Worm (Caenorhabditis elegans) whole organism, young adult: Measurements from ENCODE around the gene F17C11.12.

ENCODE experiments used
- B0019.2 ChIP-seq: fragments of 200-800 bp; sonication (Bioruptor generic); conservative IDR thresholded peaks from 2 replicates; pipeline ENCODE4 v1.3.6; 2022; ENCODE audit warnings: missing genetic modification reagents, missing genetic modification characterization, missing compliant biosample characterization
- B0336.3 ChIP-seq: fragments of 200-800 bp; sonication (Bioruptor generic); IDR thresholded peaks from 2 replicates; pipeline ENCODE4 v1.3.6; 2022; ENCODE audit warnings: missing genetic modification characterization, missing compliant biosample characterization
- F23B12.7 ChIP-seq: sonication (generic microtip); optimal IDR thresholded peaks from 2 replicates; lab custom pipeline; 2017; ENCODE audit warnings: missing genetic modification characterization, mild to moderate bottlenecking, missing compliant biosample characterization, antibody characterized with exemption, moderate library complexity; ENCODE audit not compliant: insufficient read depth
- F57C9.4 ChIP-seq: sonication (generic microtip); optimal IDR thresholded peaks from 2 replicates; lab custom pipeline; 2017; ENCODE audit warnings: mild to moderate bottlenecking, missing genetic modification characterization, missing compliant biosample characterization
- K12H6.12 ChIP-seq: fragments of 200-800 bp; sonication (Bioruptor generic); optimal IDR thresholded peaks from 2 replicates; lab custom pipeline; 2018; ENCODE audit warnings: mild to moderate bottlenecking, missing genetic modification characterization, missing compliant biosample characterization
- Y53F4B.3 ChIP-seq: fragments of 200-800 bp; sonication (Bioruptor generic); IDR thresholded peaks from 2 replicates; pipeline ENCODE4 v1.3.6; 2022; ENCODE audit warnings: missing genetic modification reagents, missing genetic modification characterization, missing compliant biosample characterization
- Y53G8AR.9 ChIP-seq: fragments of 200-800 bp; sonication (Bioruptor generic); conservative IDR thresholded peaks from 2 replicates; pipeline ENCODE4 v1.3.6; 2022; ENCODE audit warnings: missing genetic modification reagents, missing genetic modification characterization, missing compliant biosample characterization
- Y56A3A.18 ChIP-seq: fragments of 200-800 bp; sonication (Bioruptor generic); IDR thresholded peaks from 2 replicates; pipeline ENCODE4 v1.3.6; 2022; ENCODE audit warnings: missing genetic modification reagents, missing genetic modification characterization, missing compliant biosample characterization
- ZK185.1 ChIP-seq: sonication (generic microtip); optimal IDR thresholded peaks from 2 replicates; lab custom pipeline; 2016; ENCODE audit warnings: mild to moderate bottlenecking, missing genetic modification characterization, missing compliant biosample characterization; ENCODE audit not compliant: poor library complexity, severe bottlenecking
- aptf-2 ChIP-seq: fragments of 200-800 bp; sonication (Bioruptor generic); conservative IDR thresholded peaks from 2 replicates; pipeline ENCODE4 v1.3.6; 2022; ENCODE audit warnings: missing genetic modification reagents, missing genetic modification characterization, missing compliant biosample characterization
- atf-7 ChIP-seq: sonication (generic microtip); optimal IDR thresholded peaks from 2 replicates; lab custom pipeline; 2017; ENCODE audit warnings: mild to moderate bottlenecking, missing genetic modification characterization, missing compliant biosample characterization
- attf-3 ChIP-seq: fragments of 200-800 bp; sonication (Bioruptor generic); conservative IDR thresholded peaks from 2 replicates; pipeline ENCODE4 v1.3.6; 2022; ENCODE audit warnings: missing genetic modification reagents, missing genetic modification characterization, missing compliant biosample characterization
- ceh-40 ChIP-seq: fragments of 200-800 bp; sonication (Bioruptor generic); IDR thresholded peaks from 2 replicates; pipeline ENCODE4 v1.3.6; 2022; ENCODE audit warnings: missing genetic modification characterization, missing compliant biosample characterization
- die-1 ChIP-seq: sonication (generic microtip); optimal IDR thresholded peaks from 2 replicates; lab custom pipeline; 2016; ENCODE audit warnings: missing genotype, mild to moderate bottlenecking, missing genetic modification characterization, missing compliant biosample characterization
- dox-1 ChIP-seq: fragments of 200-800 bp; sonication (Bioruptor generic); IDR thresholded peaks from 2 replicates; pipeline ENCODE4 v1.3.6; 2022; ENCODE audit warnings: missing genetic modification reagents, missing genetic modification characterization, missing compliant biosample characterization
- dpff-1 ChIP-seq: sonication (generic microtip); optimal IDR thresholded peaks from 2 replicates; lab custom pipeline; 2017; ENCODE audit warnings: mild to moderate bottlenecking, missing genetic modification characterization, missing compliant biosample characterization
- egl-44 ChIP-seq: fragments of 200-800 bp; sonication (Bioruptor generic); IDR thresholded peaks from 2 replicates; pipeline ENCODE4 v1.3.6; 2022; ENCODE audit warnings: missing genetic modification reagents, missing genetic modification characterization, missing compliant biosample characterization
- ekl-4 ChIP-seq: fragments of 200-800 bp; sonication (Bioruptor generic); IDR thresholded peaks from 2 replicates; pipeline ENCODE4 v1.3.6; 2022; ENCODE audit warnings: missing genetic modification reagents, missing genetic modification characterization, missing compliant biosample characterization
- hmg-1.2 ChIP-seq: fragments of 200-800 bp; sonication (Bioruptor generic); IDR thresholded peaks from 2 replicates; pipeline ENCODE4 v1.3.6; 2022; ENCODE audit warnings: missing genetic modification reagents, missing genetic modification characterization, missing compliant biosample characterization
- hrde-1 ChIP-seq: sonication (generic microtip); optimal IDR thresholded peaks from 2 replicates; lab custom pipeline; 2016; ENCODE audit warnings: missing genetic modification characterization, mild to moderate bottlenecking, missing compliant biosample characterization, moderate library complexity, missing genotype, missing genetic modification reagents, borderline replicate concordance
- let-607 ChIP-seq, 2 experiments: fragments of 200-800 bp in 1 of 2; sonication (Bioruptor generic) in 1 of 2; sonication (generic microtip) in 1 of 2; optimal IDR thresholded peaks; 2 replicates each; lab custom pipeline; 2016 to 2018; ENCODE audit warnings: mild to moderate bottlenecking in 2 of 2, missing compliant biosample characterization in 2 of 2, missing genetic modification characterization in 2 of 2, moderate library complexity in 2 of 2, missing genotype in 1 of 2
- lin-26 ChIP-seq: fragments of 200-800 bp; sonication (Bioruptor generic); IDR thresholded peaks from 2 replicates; pipeline ENCODE4 v1.3.6; 2022; ENCODE audit warnings: missing genetic modification reagents, missing genetic modification characterization, missing compliant biosample characterization
- lin-40 ChIP-seq: sonication (generic microtip); optimal IDR thresholded peaks from 2 replicates; lab custom pipeline; 2016; ENCODE audit warnings: missing genetic modification characterization, mild to moderate bottlenecking, missing compliant biosample characterization, missing genotype, missing genetic modification reagents
- lsy-27 ChIP-seq: sonication (generic microtip); optimal IDR thresholded peaks from 2 replicates; lab custom pipeline; 2017; ENCODE audit warnings: missing genetic modification characterization, mild to moderate bottlenecking, missing compliant biosample characterization, antibody characterized with exemption, missing genotype, borderline replicate concordance; ENCODE audit not compliant: insufficient read depth
- madf-3 ChIP-seq: fragments of 200-800 bp; sonication (Bioruptor generic); IDR thresholded peaks from 2 replicates; pipeline ENCODE4 v1.3.6; 2022; ENCODE audit warnings: missing genetic modification reagents, missing genetic modification characterization, missing compliant biosample characterization
- mxl-1 ChIP-seq: sonication (generic microtip); optimal IDR thresholded peaks from 2 replicates; lab custom pipeline; 2016; ENCODE audit warnings: missing genetic modification characterization, missing compliant biosample characterization
- nhr-179 ChIP-seq: sonication (generic microtip); optimal IDR thresholded peaks from 2 replicates; lab custom pipeline; 2016; ENCODE audit warnings: mild to moderate bottlenecking, missing genetic modification characterization, missing compliant biosample characterization
- nhr-80 ChIP-seq: sonication (generic microtip); optimal IDR thresholded peaks from 2 replicates; lab custom pipeline; 2016; ENCODE audit warnings: missing genetic modification characterization, missing compliant biosample characterization
- nhr-90 ChIP-seq: sonication (generic microtip); optimal IDR thresholded peaks from 2 replicates; lab custom pipeline; 2016; ENCODE audit warnings: missing genotype, mild to moderate bottlenecking, missing genetic modification characterization, missing compliant biosample characterization
- repo-1 ChIP-seq: sonication (generic microtip); optimal IDR thresholded peaks from 2 replicates; lab custom pipeline; 2017; ENCODE audit warnings: mild to moderate bottlenecking, missing genetic modification characterization, missing compliant biosample characterization
- sea-2 ChIP-seq: fragments of 200-800 bp; sonication (Bioruptor generic); IDR thresholded peaks from 2 replicates; pipeline ENCODE4 v1.3.6; 2022; ENCODE audit warnings: missing genetic modification characterization, missing compliant biosample characterization
- somi-1 ChIP-seq: fragments of 200-800 bp; sonication (Bioruptor generic); optimal IDR thresholded peaks from 2 replicates; lab custom pipeline; 2018; ENCODE audit warnings: mild to moderate bottlenecking, missing genetic modification characterization, missing compliant biosample characterization
- sptf-2 ChIP-seq: fragments of 200-800 bp; sonication (Bioruptor generic); optimal IDR thresholded peaks from 2 replicates; lab custom pipeline; 2018; ENCODE audit warnings: mild to moderate bottlenecking, missing genetic modification characterization, missing compliant biosample characterization
- tbp1 ChIP-seq: fragments of 200-800 bp; sonication (Bioruptor generic); optimal IDR thresholded peaks from 2 replicates; lab custom pipeline; 2018; ENCODE audit warnings: mild to moderate bottlenecking, missing genetic modification characterization, missing compliant biosample characterization
- tlf-1 ChIP-seq: fragments of 200-800 bp; sonication (Bioruptor generic); optimal IDR thresholded peaks from 2 replicates; lab custom pipeline; 2018; ENCODE audit warnings: mild to moderate bottlenecking, missing genetic modification characterization, missing compliant biosample characterization
- zfh-2 ChIP-seq: fragments of 200-800 bp; sonication (Bioruptor generic); conservative IDR thresholded peaks from 2 replicates; pipeline ENCODE4 v1.3.6; 2022; ENCODE audit warnings: missing genetic modification reagents, missing genetic modification characterization, missing compliant biosample characterization
- zim-3 ChIP-seq: sonication (generic microtip); optimal IDR thresholded peaks from 2 replicates; lab custom pipeline; 2017; ENCODE audit warnings: mild to moderate bottlenecking, missing genetic modification characterization, moderate library complexity, missing compliant biosample characterization
- ztf-22 ChIP-seq: fragments of 200-800 bp; sonication (Bioruptor generic); optimal IDR thresholded peaks from 2 replicates; lab custom pipeline; 2018; ENCODE audit warnings: mild to moderate bottlenecking, missing genetic modification characterization, moderate library complexity, missing compliant biosample characterization
- ztf-25 ChIP-seq: fragments of 200-800 bp; sonication (Bioruptor generic); IDR thresholded peaks from 2 replicates; pipeline ENCODE4 v1.3.6; 2022; ENCODE audit warnings: missing genetic modification reagents, missing genetic modification characterization, missing compliant biosample characterization
- ztf-26 ChIP-seq: sonication (generic microtip); optimal IDR thresholded peaks from 2 replicates; lab custom pipeline; 2017; ENCODE audit warnings: missing genetic modification characterization, missing compliant biosample characterization
- ztf-3 ChIP-seq: fragments of 200-800 bp; sonication (Bioruptor generic); optimal IDR thresholded peaks from 2 replicates; lab custom pipeline; 2018; ENCODE audit warnings: mild to moderate bottlenecking, missing genetic modification characterization, missing compliant biosample characterization
- ztf-6 ChIP-seq: fragments of 200-800 bp; sonication (Bioruptor generic); IDR thresholded peaks from 2 replicates; pipeline ENCODE4 v1.3.6; 2022; ENCODE audit warnings: missing genetic modification reagents, missing genetic modification characterization, missing compliant biosample characterization

Gene F17C11.12

ce11 chrV:10890980-10891379 lies 45.7 kb downstream of the F17C11.12 start, which contains the start of gene F32D8.12 (continued):
- TF ChIP-seq nhr-80 (tag; lab: Kevin White, UChicago) (peak; percentile 22), sea-2 (GFP tag; lab: Robert Waterston, UW) (no peak), egl-44 (GFP tag; lab: Robert Waterston, UW) (no peak), F23B12.7 (tag; lab: Kevin White, UChicago) (no peak), ztf-22 (GFP tag; lab: Kevin White, UChicago) (no peak), lsy-27 (tag; lab: Kevin White, UChicago) (no peak), ztf-25 (GFP tag; lab: Robert Waterston, UW) (no peak), dox-1 (GFP tag; lab: Robert Waterston, UW) (no peak), lin-26 (no peak), ceh-40 (GFP tag; lab: Robert Waterston, UW) (no peak), madf-3 (GFP tag; lab: Robert Waterston, UW) (no peak), hmg-1.2 (GFP tag; lab: Robert Waterston, UW) (peak; percentile 96), lin-40 (peak; percentile 10), zim-3 (no peak), zfh-2 (GFP tag; lab: Robert Waterston, UW) (no peak), sptf-2 (GFP tag; lab: Kevin White, UChicago) (no peak), atf-7 (no peak), B0336.3 (GFP tag; lab: Robert Waterston, UW) (0 out of 2 replicates have a peak, but pooled peaks have one; percentile 30), B0019.2 (GFP tag; lab: Robert Waterston, UW) (no peak), tbp1 (no peak), die-1 (no peak)

ce11 chrV:10889774-10890173 lies 46.9 kb downstream of the F17C11.12 start:
- TF ChIP-seq F57C9.4 (tag; lab: Kevin White, UChicago) (peak; percentile 12), ekl-4 (GFP tag; lab: Robert Waterston, UW) (no peak)

- TF ChIP-seq K12H6.12 (tag; lab: Kevin White, UChicago) = no peak
- TF ChIP-seq Y56A3A.18 (GFP tag; lab: Robert Waterston, UW) = 0 out of 2 replicates have a peak, but pooled peaks have one; percentile 6
These were observed 47.7 kb downstream of the F17C11.12 start, which contains the start of gene F32D8.11 for ce11 chrV:10889036-10889435. TSS of gene F32D8.11 (minus strand) at chrV:10889136.

- TF ChIP-seq Y53G8AR.9 = peak; percentile 20; the same call in 1 of the 2 replicates
- peak; percentile 3 for TF ChIP-seq atf-7
- no peak for TF ChIP-seq attf-3 (GFP tag; lab: Robert Waterston, UW)
- TF ChIP-seq zfh-2 (GFP tag; lab: Robert Waterston, UW) = no peak
These were observed 48.6 kb downstream of the F17C11.12 start for ce11 chrV:10888153-10888552.

- no peak for TF ChIP-seq Y53F4B.3 (GFP tag; lab: Robert Waterston, UW)
- TF ChIP-seq ZK185.1 (tag; lab: Kevin White, UChicago) = peak; percentile 72
- peak; percentile 42 for TF ChIP-seq somi-1 (GFP tag; lab: Kevin White, UChicago)
- peak in 1 of 2 experiments; percentile 20 for TF ChIP-seq let-607 (tag; optimal IDR thresholded peaks at IDR 0.05; lab: Kevin White, UChicago)
- no peak for TF ChIP-seq hrde-1 (tag; lab: Kevin White, UChicago)
- TF ChIP-seq repo-1 = peak; percentile 84
- peak; percentile 78 for TF ChIP-seq ztf-26
- TF ChIP-seq ztf-6 (GFP tag; lab: Robert Waterston, UW) = no peak
- TF ChIP-seq dox-1 (GFP tag; lab: Robert Waterston, UW) = no peak
- TF ChIP-seq mxl-1 = no peak
- TF ChIP-seq Y53G8AR.9 = peak; percentile 56; the same call in 1 of the 2 replicates
- TF ChIP-seq nhr-179 (tag; lab: Kevin White, UChicago) = no peak
- TF ChIP-seq nhr-90 (tag; lab: Kevin White, UChicago) = peak; percentile 51
- no peak for TF ChIP-seq ztf-3
- TF ChIP-seq tlf-1 (GFP tag; lab: Kevin White, UChicago) = peak; percentile 55
- TF ChIP-seq lin-40 = peak; percentile 3
- TF ChIP-seq dpff-1 = peak; percentile 27
- TF ChIP-seq aptf-2 (GFP tag; lab: Robert Waterston, UW) = no peak
These were observed 49.2 kb downstream of the F17C11.12 start for ce11 chrV:10887564-10887963.
